Worm (Caenorhabditis elegans) whole organism, L4/young adult: ENCODE data around the gene D1044.1.

Experiments
- dao-5 ChIP-seq: sonication (generic microtip); optimal IDR thresholded peaks from 2 replicates; lab custom pipeline; 2016; ENCODE audit warnings: missing genotype, missing genetic modification characterization, moderate library complexity, missing compliant biosample characterization
- him-1 ChIP-seq: sonication (generic microtip); optimal IDR thresholded peaks from 2 replicates; lab custom pipeline; 2016; ENCODE audit warnings: missing genotype, missing genetic modification reagents, missing genetic modification characterization, missing compliant biosample characterization

DNA sequence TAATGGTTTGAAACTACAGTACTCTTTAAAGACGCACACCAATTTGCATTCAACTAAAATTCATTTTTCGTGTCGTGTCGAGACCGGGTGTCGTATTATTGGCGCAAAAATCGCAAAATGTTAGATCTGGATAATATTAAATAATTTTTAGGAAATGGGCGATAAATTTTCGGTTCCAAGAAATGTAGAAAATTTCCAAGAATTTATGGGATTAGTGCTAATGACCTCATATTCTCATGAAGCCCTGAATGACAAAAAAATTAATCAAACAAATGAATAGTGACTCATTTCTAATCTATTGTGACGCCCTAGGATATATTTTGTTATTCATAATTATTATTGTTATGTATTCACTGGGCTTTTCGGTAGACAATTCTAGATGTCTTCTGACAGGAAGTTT, 43.4 kb upstream of the D1044.1 start:
- no peak for TF ChIP-seq him-1
- TF ChIP-seq dao-5, result no peak
